Worm (Caenorhabditis elegans) whole organism, L4 larva: ENCODE measurements around the gene R08A2.9.

Source experiments
- D1046.2 ChIP-seq: fragments of 200-800 bp; sonication (Bioruptor generic); IDR thresholded peaks from 2 replicates; pipeline ENCODE4 v1.3.6; 2022; ENCODE audit warnings: missing genetic modification characterization, missing compliant biosample characterization
- Y105C5A.15 ChIP-seq: fragments of 200-800 bp; sonication (Bioruptor generic); IDR thresholded peaks from 2 replicates; pipeline ENCODE4 v1.3.6; 2022; ENCODE audit warnings: missing genetic modification characterization, missing compliant biosample characterization
- Y5F2A.4 ChIP-seq: fragments of 200-800 bp; sonication (Bioruptor generic); optimal IDR thresholded peaks from 2 replicates; lab custom pipeline; 2018; ENCODE audit warnings: mild to moderate bottlenecking, missing genetic modification characterization, missing compliant biosample characterization
- aha-1 ChIP-seq: fragments of 150-350 bp; peaks from one replicate; lab custom pipeline; 2014; ENCODE audit warnings: missing biosample characterization, missing genetic modification characterization
- ama-1 ChIP-seq: fragments of 150-350 bp; optimal IDR thresholded peaks from 2 replicates; lab custom pipeline; 2014; ENCODE audit warnings: inconsistent platforms, mixed read lengths
- ctbp-1 ChIP-seq: fragments of 200-800 bp; sonication (Bioruptor generic); IDR thresholded peaks from 2 replicates; pipeline ENCODE4 v1.3.6; 2022; ENCODE audit warnings: missing genetic modification reagents, missing genetic modification characterization, missing compliant biosample characterization
- daf-12 ChIP-seq: fragments of 150-350 bp; optimal IDR thresholded peaks from 2 replicates; lab custom pipeline; 2014; ENCODE audit warnings: missing biosample characterization, missing genetic modification reagents, missing genetic modification characterization
- daf-16 ChIP-seq, 3 experiments: sonication (generic microtip); optimal IDR thresholded peaks; 2 replicates each; lab custom pipeline; 2016 to 2017; ENCODE audit warnings: missing genetic modification characterization in 3 of 3, missing genetic modification reagents in 3 of 3, mild to moderate bottlenecking in 2 of 3, missing compliant biosample characterization in 2 of 3, missing biosample characterization in 1 of 3, moderate library complexity in 1 of 3
- daf-19 ChIP-seq: fragments of 200-800 bp; sonication (Bioruptor generic); conservative IDR thresholded peaks from 2 replicates; pipeline ENCODE4 v1.3.6; 2022; ENCODE audit warnings: missing genetic modification characterization, missing compliant biosample characterization
- daf-8 ChIP-seq: fragments of 200-800 bp; sonication (Bioruptor generic); IDR thresholded peaks from 2 replicates; pipeline ENCODE4 v1.3.6; 2022; ENCODE audit warnings: missing genetic modification characterization, missing compliant biosample characterization
- dmd-6 ChIP-seq: fragments of 200-800 bp; sonication (Bioruptor generic); IDR thresholded peaks from 2 replicates; pipeline ENCODE4 v1.3.6; 2022; ENCODE audit warnings: missing genetic modification reagents, missing genetic modification characterization, missing compliant biosample characterization
- dmd-9 ChIP-seq: fragments of 200-800 bp; sonication (Bioruptor generic); IDR thresholded peaks from 2 replicates; pipeline ENCODE4 v1.3.6; 2022; ENCODE audit warnings: missing genetic modification reagents, missing genetic modification characterization, missing compliant biosample characterization
- dve-1 ChIP-seq: sonication (generic microtip); optimal IDR thresholded peaks from 2 replicates; lab custom pipeline; 2017; ENCODE audit warnings: antibody characterized with exemption, mild to moderate bottlenecking, missing genetic modification characterization, missing compliant biosample characterization; ENCODE audit not compliant: insufficient read depth
- fkh-10 ChIP-seq: fragments of 150-350 bp; optimal IDR thresholded peaks from 2 replicates; lab custom pipeline; 2014; ENCODE audit warnings: missing biosample characterization, missing genetic modification reagents, missing genetic modification characterization
- gei-8 ChIP-seq: fragments of 200-800 bp; sonication (Bioruptor generic); optimal IDR thresholded peaks from 2 replicates; lab custom pipeline; 2018; ENCODE audit warnings: mild to moderate bottlenecking, missing genetic modification characterization, missing compliant biosample characterization
- lim-7 ChIP-seq: fragments of 200-800 bp; sonication (Bioruptor generic); IDR thresholded peaks from 2 replicates; pipeline ENCODE4 v1.3.6; 2022; ENCODE audit warnings: missing genetic modification characterization, missing compliant biosample characterization
- lin-13 ChIP-seq: fragments of 150-350 bp; optimal IDR thresholded peaks from 2 replicates; lab custom pipeline; 2014; ENCODE audit warnings: missing biosample characterization, missing genetic modification reagents, missing genetic modification characterization
- lin-15B ChIP-seq: fragments of 150-350 bp; sonication (generic microtip); optimal IDR thresholded peaks from 3 replicates; lab custom pipeline; 2014; ENCODE audit warnings: missing biosample characterization, missing genetic modification characterization
- lin-38 ChIP-seq: fragments of 200-800 bp; sonication (Bioruptor generic); IDR thresholded peaks from 2 replicates; pipeline ENCODE4 v1.3.6; 2022; ENCODE audit warnings: missing genetic modification reagents, missing genetic modification characterization, missing compliant biosample characterization
- lin-39 ChIP-seq: fragments of 150-350 bp; optimal IDR thresholded peaks from 2 replicates; lab custom pipeline; 2014; ENCODE audit warnings: missing biosample characterization, missing genetic modification reagents, missing genetic modification characterization
- madf-9 ChIP-seq: fragments of 200-800 bp; sonication (Bioruptor generic); conservative IDR thresholded peaks from 2 replicates; pipeline ENCODE4 v1.3.6; 2022; ENCODE audit warnings: missing genetic modification reagents, missing genetic modification characterization, missing compliant biosample characterization
- mdl-1 ChIP-seq, 2 experiments: fragments of 150-350 bp in 1 of 2; sonication (generic microtip) in 1 of 2; optimal IDR thresholded peaks; 2 replicates each; lab custom pipeline; 2014 to 2017; ENCODE audit warnings: missing biosample characterization in 2 of 2, missing genetic modification characterization in 2 of 2
- mep-1 ChIP-seq: fragments of 150-350 bp; sonication (generic microtip); optimal IDR thresholded peaks from 3 replicates; lab custom pipeline; 2014; ENCODE audit warnings: missing biosample characterization, missing genetic modification characterization
- mxl-3 ChIP-seq: fragments of 200-800 bp; sonication (Bioruptor generic); optimal IDR thresholded peaks from 2 replicates; lab custom pipeline; 2018; ENCODE audit warnings: mild to moderate bottlenecking, missing genetic modification characterization, missing compliant biosample characterization
- nhr-25 ChIP-seq: sonication (generic microtip); optimal IDR thresholded peaks from 2 replicates; lab custom pipeline; 2017; ENCODE audit warnings: missing genetic modification characterization, mild to moderate bottlenecking, missing compliant biosample characterization, antibody characterized with exemption, moderate library complexity, borderline replicate concordance; ENCODE audit not compliant: insufficient read depth
- nhr-42 ChIP-seq: fragments of 200-800 bp; sonication (Bioruptor generic); IDR thresholded peaks from 2 replicates; pipeline ENCODE4 v1.3.6; 2022; ENCODE audit warnings: missing genetic modification characterization, missing compliant biosample characterization
- pha-4 ChIP-seq, 2 experiments: fragments of 150-350 bp in 1 of 2; fragments of 200-800 bp in 1 of 2; sonication (Bioruptor generic) in 1 of 2; IDR thresholded peaks in 1 of 2; optimal IDR thresholded peaks in 1 of 2; 2 replicates each; pipeline versions ENCODE4 v1.3.6 to Lab custom; 2014 to 2022; ENCODE audit warnings: missing genetic modification characterization in 2 of 2, missing genetic modification reagents in 2 of 2, missing biosample characterization in 1 of 2, missing compliant biosample characterization in 1 of 2
- php-3 ChIP-seq: fragments of 200-800 bp; sonication (Bioruptor generic); IDR thresholded peaks from 2 replicates; pipeline ENCODE4 v1.3.6; 2022; ENCODE audit warnings: missing genetic modification reagents, missing genetic modification characterization, missing compliant biosample characterization
- saeg-2 ChIP-seq: fragments of 200-800 bp; sonication (Bioruptor generic); IDR thresholded peaks from 2 replicates; pipeline ENCODE4 v1.3.6; 2022; ENCODE audit warnings: missing genetic modification reagents, missing genetic modification characterization, missing compliant biosample characterization
- skn-1 ChIP-seq: fragments of 150-350 bp; optimal IDR thresholded peaks from 2 replicates; lab custom pipeline; 2014; ENCODE audit warnings: missing biosample characterization, missing genetic modification characterization
- snpc-1.2 ChIP-seq: fragments of 200-800 bp; sonication (Bioruptor generic); IDR thresholded peaks from 2 replicates; pipeline ENCODE4 v1.3.6; 2022; ENCODE audit warnings: missing genetic modification reagents, missing genetic modification characterization, missing compliant biosample characterization
- tra-1 ChIP-seq: fragments of 200-800 bp; sonication (Bioruptor generic); IDR thresholded peaks from 2 replicates; pipeline ENCODE4 v1.3.6; 2022; ENCODE audit warnings: missing genetic modification reagents, missing genetic modification characterization, missing compliant biosample characterization
- unc-62 ChIP-seq, 3 experiments: fragments of 150-350 bp in 1 of 3; sonication (generic microtip); optimal IDR thresholded peaks in 2 of 3; peaks in 1 of 3; 1 replicate in 1 of 3; 2 replicates in 2 of 3; lab custom pipeline; 2014 to 2017; ENCODE audit warnings: missing biosample characterization in 3 of 3, missing genetic modification characterization in 3 of 3, missing genetic modification reagents in 3 of 3, missing genotype in 1 of 3
- vab-7 ChIP-seq: fragments of 200-800 bp; sonication (Bioruptor generic); IDR thresholded peaks from 2 replicates; pipeline ENCODE4 v1.3.6; 2022; ENCODE audit warnings: missing genetic modification reagents, missing genetic modification characterization, missing compliant biosample characterization
- zfp-3 ChIP-seq: fragments of 200-800 bp; sonication (Bioruptor generic); conservative IDR thresholded peaks from 2 replicates; pipeline ENCODE4 v1.3.6; 2022; ENCODE audit warnings: missing genetic modification reagents, missing genetic modification characterization, missing compliant biosample characterization
- zip-11 ChIP-seq: fragments of 200-800 bp; sonication (Bioruptor generic); IDR thresholded peaks from 2 replicates; pipeline ENCODE4 v1.3.6; 2022; ENCODE audit warnings: missing genetic modification characterization, missing compliant biosample characterization

R08A2.9 gene

DNA sequence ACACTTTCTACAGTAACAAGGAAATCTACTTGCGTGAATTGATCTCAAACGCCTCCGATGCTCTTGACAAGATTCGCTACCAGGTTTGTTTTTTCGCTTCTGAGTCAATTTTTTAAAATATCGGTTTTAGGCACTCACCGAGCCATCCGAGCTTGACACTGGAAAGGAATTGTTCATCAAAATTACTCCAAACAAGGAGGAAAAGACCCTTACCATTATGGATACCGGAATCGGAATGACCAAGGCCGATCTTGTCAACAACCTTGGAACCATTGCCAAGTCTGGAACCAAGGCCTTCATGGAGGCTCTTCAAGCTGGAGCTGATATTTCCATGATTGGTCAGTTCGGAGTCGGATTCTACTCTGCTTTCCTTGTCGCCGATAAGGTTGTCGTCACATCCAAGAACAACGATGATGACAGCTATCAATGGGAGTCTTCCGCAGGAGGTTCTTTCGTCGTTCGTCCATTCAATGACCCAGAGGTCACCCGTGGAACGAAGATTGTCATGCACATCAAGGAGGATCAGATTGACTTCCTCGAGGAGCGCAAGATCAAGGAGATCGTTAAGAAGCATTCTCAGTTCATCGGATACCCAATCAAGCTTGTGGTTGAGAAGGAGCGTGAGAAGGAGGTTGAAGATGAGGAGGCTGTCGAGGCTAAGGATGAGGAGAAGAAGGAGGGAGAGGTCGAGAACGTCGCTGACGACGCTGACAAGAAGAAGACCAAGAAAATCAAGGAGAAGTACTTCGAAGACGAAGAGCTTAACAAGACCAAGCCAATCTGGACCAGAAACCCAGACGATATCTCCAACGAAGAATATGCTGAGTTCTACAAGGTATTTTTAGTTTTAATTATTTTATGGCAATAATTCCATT lies 21.6 kb upstream of the R08A2.9 start (continued):
- TF ChIP-seq zip-11 (GFP tag; lab: Robert Waterston, UW) (no peak), daf-12 (no peak)

DNA sequence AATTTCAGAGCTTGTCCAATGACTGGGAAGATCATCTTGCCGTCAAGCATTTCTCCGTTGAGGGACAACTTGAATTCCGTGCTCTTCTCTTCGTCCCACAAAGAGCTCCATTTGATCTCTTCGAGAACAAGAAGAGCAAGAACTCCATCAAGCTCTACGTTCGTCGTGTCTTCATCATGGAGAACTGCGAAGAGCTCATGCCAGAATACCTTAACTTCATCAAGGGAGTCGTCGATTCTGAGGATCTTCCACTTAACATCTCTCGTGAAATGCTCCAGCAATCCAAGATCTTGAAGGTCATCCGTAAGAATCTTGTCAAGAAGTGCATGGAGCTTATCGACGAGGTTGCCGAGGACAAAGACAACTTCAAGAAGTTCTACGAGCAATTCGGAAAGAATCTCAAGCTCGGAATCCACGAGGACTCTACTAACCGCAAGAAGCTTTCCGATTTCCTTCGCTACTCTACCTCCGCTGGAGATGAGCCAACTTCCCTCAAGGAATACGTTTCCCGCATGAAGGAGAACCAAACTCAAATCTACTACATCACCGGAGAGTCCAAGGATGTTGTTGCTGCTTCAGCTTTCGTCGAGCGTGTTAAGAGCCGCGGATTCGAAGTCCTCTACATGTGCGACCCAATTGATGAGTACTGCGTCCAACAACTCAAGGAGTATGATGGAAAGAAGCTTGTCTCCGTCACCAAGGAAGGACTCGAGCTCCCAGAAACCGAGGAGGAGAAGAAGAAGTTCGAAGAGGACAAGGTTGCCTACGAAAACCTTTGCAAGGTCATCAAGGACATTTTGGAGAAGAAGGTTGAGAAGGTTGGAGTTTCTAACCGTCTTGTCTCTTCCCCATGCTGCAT lies 20.7 kb upstream of the R08A2.9 start:
- TF ChIP-seq ama-1 (lab: Kevin White, UChicago): peak; percentile 71
- no peak for TF ChIP-seq Y105C5A.15
- 0 out of 2 replicates have a peak, but pooled peaks have one; percentile 4 for TF ChIP-seq lin-38
- no peak for TF ChIP-seq skn-1 (tag; lab: Kevin White, UChicago)
- peak; percentile 53 for TF ChIP-seq lim-7 (GFP tag; lab: Robert Waterston, UW)
- TF ChIP-seq tra-1 (GFP tag; lab: Robert Waterston, UW): no peak
- 0 out of 2 replicates have a peak, but pooled peaks have one; percentile 4 for TF ChIP-seq nhr-42 (GFP tag; lab: Robert Waterston, UW)
- TF ChIP-seq zfp-3 (GFP tag; lab: Robert Waterston, UW): 0 out of 2 replicates have a peak, but pooled peaks have one; percentile 18
- TF ChIP-seq mdl-1 (tag; optimal IDR thresholded peaks at IDR 0.05; lab: Kevin White, UChicago): no peak
- no peak for TF ChIP-seq php-3 (GFP tag; lab: Robert Waterston, UW)
- peak; percentile 15; the same call in 1 of the 2 replicates for TF ChIP-seq madf-9 (GFP tag; lab: Robert Waterston, UW)
- TF ChIP-seq mxl-3 (GFP tag; lab: Kevin White, UChicago): no peak
- peak; percentile 19 for TF ChIP-seq nhr-25 (tag; lab: Kevin White, UChicago)
- TF ChIP-seq lin-13 (GFP tag; lab: Kevin White, UChicago): peak; percentile 84
- TF ChIP-seq D1046.2: no peak
- TF ChIP-seq daf-8 (GFP tag; lab: Robert Waterston, UW): no peak
- peak; percentile 40 for TF ChIP-seq pha-4 (GFP tag; IDR thresholded peaks at IDR 0.05; lab: Robert Waterston, UW)
- no peak for TF ChIP-seq pha-4 (tag; optimal IDR thresholded peaks at IDR 0.05; lab: Kevin White, UChicago)
- peak; percentile 88 for TF ChIP-seq aha-1
- TF ChIP-seq daf-16 (GFP tag; optimal IDR thresholded peaks at IDR 0.05; lab: Kevin White, UChicago): no peak
- TF ChIP-seq daf-16 (tag; optimal IDR thresholded peaks at IDR 0.05; lab: Kevin White, UChicago): peak; percentile 18
- no peak for TF ChIP-seq dmd-9 (GFP tag; lab: Robert Waterston, UW)
- TF ChIP-seq saeg-2: 0 out of 2 replicates have a peak, but pooled peaks have one; percentile 7
- TF ChIP-seq lin-39 (tag; lab: Kevin White, UChicago): no peak
- peak; percentile 34 for TF ChIP-seq gei-8 (GFP tag; lab: Kevin White, UChicago)
- TF ChIP-seq unc-62 (GFP tag; optimal IDR thresholded peaks at IDR 0.05 in 1 of 2; lab: Kevin White, UChicago): no peak
- no peak for TF ChIP-seq unc-62 (tag; optimal IDR thresholded peaks at IDR 0.05; lab: Kevin White, UChicago)
- TF ChIP-seq mep-1 (tag; lab: Kevin White, UChicago): no peak
- peak; percentile 25; the same call in 1 of the 2 replicates for TF ChIP-seq snpc-1.2 (GFP tag; lab: Robert Waterston, UW)
- TF ChIP-seq ctbp-1 (GFP tag; lab: Robert Waterston, UW): 0 out of 2 replicates have a peak, but pooled peaks have one; percentile 14
- TF ChIP-seq daf-12: no peak
- TF ChIP-seq lin-15B (tag; lab: Kevin White, UChicago): no peak
- TF ChIP-seq Y5F2A.4 (GFP tag; lab: Kevin White, UChicago): no peak
- TF ChIP-seq daf-19 (GFP tag; lab: Robert Waterston, UW): peak; percentile 25; the same call in 1 of the 2 replicates
- TF ChIP-seq fkh-10: no peak
- TF ChIP-seq vab-7 (GFP tag; lab: Robert Waterston, UW): no peak
- TF ChIP-seq dmd-6 (GFP tag; lab: Robert Waterston, UW): 0 out of 2 replicates have a peak, but pooled peaks have one; percentile 8
- peak; percentile 24 for TF ChIP-seq dve-1 (tag; lab: Kevin White, UChicago)
- TF ChIP-seq, all 104 proteins: peak for 18
